Worm (Caenorhabditis elegans) whole organism, late embryonic: ENCODE measurements around the gene Y75B8A.7.

Experiments used
- ama-1 ChIP-seq: fragments of 150-350 bp; optimal IDR thresholded peaks from 2 replicates; lab custom pipeline; 2014
- ceh-22 ChIP-seq: sonication (generic microtip); optimal IDR thresholded peaks from 2 replicates; lab custom pipeline; 2017; ENCODE audit warnings: missing biosample characterization, missing genetic modification characterization
- ceh-48 ChIP-seq: sonication (generic microtip); optimal IDR thresholded peaks from 2 replicates; lab custom pipeline; 2016; ENCODE audit warnings: missing genetic modification characterization, inconsistent platforms, missing compliant biosample characterization
- elt-2 ChIP-seq: sonication (generic microtip); optimal IDR thresholded peaks from 2 replicates; lab custom pipeline; 2016; ENCODE audit warnings: missing genetic modification reagents, missing genetic modification characterization, missing compliant biosample characterization
- lim-6 ChIP-seq: sonication (generic microtip); optimal IDR thresholded peaks from 2 replicates; lab custom pipeline; 2016; ENCODE audit warnings: missing genetic modification characterization, missing compliant biosample characterization
- nhr-11 ChIP-seq: fragments of 150-350 bp; optimal IDR thresholded peaks from 2 replicates; lab custom pipeline; 2014; ENCODE audit warnings: missing biosample characterization, missing genetic modification characterization
- npax-4 ChIP-seq: sonication (generic microtip); optimal IDR thresholded peaks from 2 replicates; lab custom pipeline; 2016; ENCODE audit warnings: missing genetic modification characterization, missing compliant biosample characterization

DNA sequence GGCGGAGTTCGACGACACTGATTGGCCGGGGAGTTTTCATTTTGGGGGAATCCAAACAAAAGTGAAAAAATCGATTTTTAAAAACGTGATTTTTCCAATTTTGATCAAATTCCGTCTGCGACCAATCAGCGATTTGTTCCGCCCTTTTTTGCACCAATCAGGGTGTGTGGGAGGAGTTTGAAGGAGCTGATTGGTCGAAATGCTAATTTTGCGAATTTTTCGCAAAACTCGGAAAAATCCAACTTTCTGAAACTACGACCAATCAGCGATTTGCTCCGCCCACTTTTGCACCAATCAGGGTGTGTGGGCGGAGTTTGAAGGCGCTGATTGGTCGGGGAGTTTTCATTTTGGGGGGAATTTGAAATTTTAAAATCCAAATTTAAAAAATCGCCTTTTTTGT is 3.9 kb downstream of the Y75B8A.7 start:
- no peak for TF ChIP-seq elt-2
- no peak for TF ChIP-seq ceh-22 (tag; lab: Kevin White, UChicago)
- TF ChIP-seq npax-4 (tag; lab: Kevin White, UChicago): no peak
- no peak for TF ChIP-seq ama-1 (lab: Kevin White, UChicago)
- TF ChIP-seq nhr-11 (tag; lab: Kevin White, UChicago): no peak
- TF ChIP-seq lim-6: no peak
- TF ChIP-seq ceh-48: no peak
